Fruit fly (Drosophila melanogaster) whole organism, wandering third instar larva: ENCODE measurements around the gene CG17571.
A peak's percentile ranks its signal among the peaks of the same experiment; 100 is the strongest.

Experiments used
- Abd-B ChIP-seq: fragments of >200 bp; optimal IDR thresholded peaks from 2 replicates; lab custom pipeline; 2017; ENCODE audit warnings: missing biosample characterization, missing genetic modification characterization
- Dfd ChIP-seq: fragments of >200 bp; optimal IDR thresholded peaks from 2 replicates; lab custom pipeline; 2017; ENCODE audit warnings: missing biosample characterization, missing genetic modification characterization
- Hnf4 ChIP-seq: fragments of 200-800 bp; sonication (Bioruptor generic); optimal IDR thresholded peaks from 2 replicates; lab custom pipeline; 2016; ENCODE audit warnings: missing biosample characterization, mild to moderate bottlenecking, missing genetic modification characterization
- N ChIP-seq: fragments of >200 bp; optimal IDR thresholded peaks from 2 replicates; lab custom pipeline; 2018; ENCODE audit warnings: missing biosample characterization, missing external identifiers, missing genetic modification characterization
- Sp1 ChIP-seq: fragments of 200-800 bp; sonication (Bioruptor generic); optimal IDR thresholded peaks from 3 replicates; lab custom pipeline; 2019; ENCODE audit warnings: missing biosample characterization, mild to moderate bottlenecking, missing genetic modification characterization, moderate library complexity
- sage ChIP-seq: fragments of 200-800 bp; sonication (Bioruptor generic); optimal IDR thresholded peaks from 2 replicates; lab custom pipeline; 2016; ENCODE audit warnings: missing biosample characterization, mild to moderate bottlenecking, missing genetic modification characterization
- usp ChIP-seq: fragments of >200 bp; optimal IDR thresholded peaks from 2 replicates; lab custom pipeline; 2017; ENCODE audit warnings: missing biosample characterization, missing genetic modification characterization

The CG17571 gene

dm6 chr2L:20222940-20223727 is 33.9 kb downstream of the CG17571 start:
- TF ChIP-seq N (GFP tag; lab: Kevin White, UChicago) (no peak), usp (GFP tag; lab: Kevin White, UChicago) (no peak), Sp1 (GFP tag; lab: Kevin White, UChicago) (no peak), sage (GFP tag; lab: Kevin White, UChicago) (no peak), Dfd (peak; percentile 7), Hnf4 (GFP tag; lab: Kevin White, UChicago) (no peak), Abd-B (GFP tag; lab: Kevin White, UChicago) (no peak)
